Worm (Caenorhabditis elegans): Measurements from ENCODE around the gene F54A3.2.

- TF ChIP-seq nfya-1 (tag; optimal IDR thresholded peaks at IDR 0.05): no peak
- no peak for TF ChIP-seq ets-4 (tag; optimal IDR thresholded peaks at IDR 0.05)
- TF ChIP-seq ref-2 (tag; optimal IDR thresholded peaks at IDR 0.05): no peak
- no peak for TF ChIP-seq elt-2 (tag; optimal IDR thresholded peaks at IDR 0.05)
- TF ChIP-seq unc-3 (GFP tag; conservative IDR thresholded peaks at IDR 0.05): no peak
- no peak for TF ChIP-seq unc-3 (tag; optimal IDR thresholded peaks at IDR 0.05)
Measured at ce11 chrII:2221196-2221896, 22.1 kb upstream of the F54A3.2 start.
